Worm (Caenorhabditis elegans) whole organism, L2 larva: ENCODE measurements around the gene npp-15.

Source experiments
- Y55F3AM.14 ChIP-seq: fragments of 200-800 bp; sonication (Bioruptor generic); optimal IDR thresholded peaks from 2 replicates; lab custom pipeline; 2018; ENCODE audit warnings: mild to moderate bottlenecking, missing genetic modification characterization, missing compliant biosample characterization
- ama-1 ChIP-seq: fragments of 150-350 bp; optimal IDR thresholded peaks from 2 replicates; lab custom pipeline; 2018; ENCODE audit warnings: inconsistent platforms
- ceh-82 ChIP-seq: fragments of 150-350 bp; optimal IDR thresholded peaks from 2 replicates; lab custom pipeline; 2014; ENCODE audit warnings: missing biosample characterization, missing genetic modification characterization
- mdl-1 ChIP-seq, 2 experiments: fragments of 150-350 bp in 1 of 2; sonication (generic microtip) in 1 of 2; optimal IDR thresholded peaks; 2 replicates each; lab custom pipeline; 2017; ENCODE audit warnings: missing biosample characterization in 2 of 2, missing genetic modification characterization in 2 of 2
- nhr-6 ChIP-seq: fragments of 150-350 bp; optimal IDR thresholded peaks from 2 replicates; lab custom pipeline; 2014; ENCODE audit warnings: missing biosample characterization, missing genetic modification characterization

- TF ChIP-seq Y55F3AM.14 (GFP tag; lab: Kevin White, UChicago) (no peak), ama-1 (lab: Kevin White, UChicago) (no peak), ceh-82 (tag; lab: Kevin White, UChicago) (no peak), nhr-6 (tag; lab: Kevin White, UChicago) (no peak), mdl-1 (tag; optimal IDR thresholded peaks at IDR 0.05; lab: Kevin White, UChicago) (no peak)
Observed at ce11 chrIII:7917667-7918066, 11.2 kb upstream of the npp-15 start, which contains the start of gene gly-3.
